Worm (Caenorhabditis elegans): ENCODE measurements around the gene D1054.19.

The D1054.19 gene

ce11 chrV:10794463-10794862, 1.1 kb upstream of the D1054.19 start:
- TF ChIP-seq nhr-237 (tag; optimal IDR thresholded peaks at IDR 0.05) (no peak), nhr-10 (tag; optimal IDR thresholded peaks at IDR 0.05) (no peak), elt-3 (tag; optimal IDR thresholded peaks at IDR 0.05) (no peak), zag-1 (tag; optimal IDR thresholded peaks at IDR 0.05) (no peak), lsy-2 (tag; optimal IDR thresholded peaks at IDR 0.05) (no peak), sem-4 (tag; optimal IDR thresholded peaks at IDR 0.05) (no peak), F13H6.1 (tag; optimal IDR thresholded peaks at IDR 0.05) (no peak), nhr-6 (tag; optimal IDR thresholded peaks at IDR 0.05) (no peak), lin-13 (GFP tag; optimal IDR thresholded peaks at IDR 0.05) (no peak), nhr-129 (tag; optimal IDR thresholded peaks at IDR 0.05) (no peak), mdl-1 (tag; optimal IDR thresholded peaks at IDR 0.05) (no peak), nhr-21 (tag; optimal IDR thresholded peaks at IDR 0.05) (no peak), ceh-16 (tag; optimal IDR thresholded peaks at IDR 0.05) (no peak), gmeb-1 (tag; optimal IDR thresholded peaks at IDR 0.05) (no peak), peb-1 (tag; optimal IDR thresholded peaks at IDR 0.05) (no peak), nhr-77 (tag; optimal IDR thresholded peaks at IDR 0.05) (no peak), lin-39 (tag; optimal IDR thresholded peaks at IDR 0.05) (no peak), mab-5 (tag; optimal IDR thresholded peaks at IDR 0.05) (no peak), unc-62 (GFP tag; optimal IDR thresholded peaks at IDR 0.05) (no peak), nhr-25 (tag; optimal IDR thresholded peaks at IDR 0.05) (no peak)

ce11 chrV:10798090-10798489, 2.5 kb downstream of the D1054.19 start, which contains the start of gene srh-184:
TSS of gene srh-184 (minus strand) at chrV:10798190.
- no peak for TF ChIP-seq elt-1 (tag; optimal IDR thresholded peaks at IDR 0.05)
- TF ChIP-seq nhr-21 (tag; optimal IDR thresholded peaks at IDR 0.05): no peak
- TF ChIP-seq unc-55 (GFP tag; optimal IDR thresholded peaks at IDR 0.05): no peak
- TF ChIP-seq R02D3.7 (tag; optimal IDR thresholded peaks at IDR 0.05): no peak
- no peak for TF ChIP-seq snpc-4 (tag; optimal IDR thresholded peaks at IDR 0.05)
- TF ChIP-seq mbf-1 (tag; optimal IDR thresholded peaks at IDR 0.05): no peak
- no peak for TF ChIP-seq ceh-16 (tag; optimal IDR thresholded peaks at IDR 0.05)

ce11 chrV:10801154-10801553, 5.6 kb downstream of the D1054.19 start, which contains the start of gene D1054.18:
TSS of gene D1054.18 (minus strand) at chrV:10801198.
- no peak for TF ChIP-seq nhr-77 (tag; optimal IDR thresholded peaks at IDR 0.05)
- TF ChIP-seq skn-1 (tag; optimal IDR thresholded peaks at IDR 0.05): peak; percentile 15
- no peak for TF ChIP-seq nhr-10 (tag; optimal IDR thresholded peaks at IDR 0.05)
- no peak for TF ChIP-seq ztf-11 (tag; optimal IDR thresholded peaks at IDR 0.05)
- no peak for TF ChIP-seq egl-27 (tag; optimal IDR thresholded peaks at IDR 0.05)
- TF ChIP-seq F13H6.1 (tag; optimal IDR thresholded peaks at IDR 0.05): no peak
- no peak for TF ChIP-seq nhr-12 (tag; optimal IDR thresholded peaks at IDR 0.05)
- TF ChIP-seq gmeb-1 (tag; optimal IDR thresholded peaks at IDR 0.05): peak; percentile 45
- peak; percentile 73 for TF ChIP-seq crh-2 (tag; optimal IDR thresholded peaks at IDR 0.05)
- no peak for TF ChIP-seq blmp-1 (tag; optimal IDR thresholded peaks at IDR 0.05; ENCODE audit: insufficient read depth)
- peak; percentile 70 for TF ChIP-seq fos-1 (tag; optimal IDR thresholded peaks at IDR 0.05)
- TF ChIP-seq nhr-25 (tag; optimal IDR thresholded peaks at IDR 0.05): no peak
- peak; percentile 74 for TF ChIP-seq sma-9 (GFP tag; optimal IDR thresholded peaks at IDR 0.05)
- no peak for TF ChIP-seq sma-9 (tag; optimal IDR thresholded peaks at IDR 0.05)
- TF ChIP-seq Y55F3AM.14 (GFP tag; optimal IDR thresholded peaks at IDR 0.05): no peak
- TF ChIP-seq nhr-6 (tag; optimal IDR thresholded peaks at IDR 0.05): no peak
- TF ChIP-seq mdl-1 (tag; optimal IDR thresholded peaks at IDR 0.05): peak in 1 of 2 experiments; percentile 26
- TF ChIP-seq mbf-1 (tag; optimal IDR thresholded peaks at IDR 0.05): no peak

- no peak for TF ChIP-seq lin-13 (GFP tag; optimal IDR thresholded peaks at IDR 0.05)
- peak; percentile 10 for TF ChIP-seq F13H6.1 (tag; optimal IDR thresholded peaks at IDR 0.05)
- TF ChIP-seq crh-2 (tag; optimal IDR thresholded peaks at IDR 0.05): peak; percentile 85
- TF ChIP-seq mdl-1 (tag; optimal IDR thresholded peaks at IDR 0.05): peak in 1 of 2 experiments; percentile 18
- TF ChIP-seq sma-9 (GFP tag; optimal IDR thresholded peaks at IDR 0.05): peak; percentile 85
- TF ChIP-seq sma-9 (tag; optimal IDR thresholded peaks at IDR 0.05): no peak
- TF ChIP-seq zag-1 (tag; optimal IDR thresholded peaks at IDR 0.05): no peak
- peak; percentile 1 for TF ChIP-seq gmeb-1 (tag; optimal IDR thresholded peaks at IDR 0.05)
- TF ChIP-seq nhr-21 (tag; optimal IDR thresholded peaks at IDR 0.05): no peak
- TF ChIP-seq sma-3 (GFP tag; optimal IDR thresholded peaks at IDR 0.05): peak; percentile 19
- peak; percentile 74 for TF ChIP-seq fos-1 (tag; optimal IDR thresholded peaks at IDR 0.05)
Measured at ce11 chrV:10802060-10802459, 6.5 kb downstream of the D1054.19 start.

All from whole organism, L2 larva.